Fruit fly (Drosophila melanogaster): ENCODE measurements around the gene IleRS-m.

DNA sequence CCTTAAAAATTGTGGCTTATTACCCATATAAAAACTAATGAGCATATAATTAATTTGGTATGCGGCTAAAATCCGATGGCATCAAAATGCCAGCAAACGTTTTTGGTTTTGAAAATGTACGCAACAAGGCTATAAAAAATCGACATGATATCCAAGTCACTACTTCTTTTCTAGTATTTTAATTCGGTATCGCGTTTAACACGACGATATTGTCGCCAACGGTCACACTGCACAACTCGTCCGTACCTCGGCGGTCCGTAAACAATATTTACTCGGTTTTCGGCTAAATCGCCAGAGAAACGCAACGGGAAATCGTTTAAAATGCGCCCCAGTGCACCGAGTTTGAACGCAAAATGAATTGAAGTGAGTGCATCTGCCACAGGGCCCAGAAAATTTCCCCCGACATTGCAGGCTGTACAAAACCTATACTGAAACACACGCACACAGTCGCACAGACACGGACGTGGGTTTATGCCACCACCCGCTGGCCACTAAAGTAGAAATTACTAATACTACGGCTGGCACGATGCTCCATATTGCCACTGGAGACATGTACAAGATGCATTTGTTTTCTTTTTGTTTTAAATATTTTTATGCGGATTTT lies 13.0 kb downstream of the IleRS-m start, which contains the start of gene Taf4:
- TF ChIP-seq pan (optimal IDR thresholded peaks at IDR 0.05), result no peak
- no peak for TF ChIP-seq psq (optimal IDR thresholded peaks at IDR 0.05)

Data from whole organism.